Worm (Caenorhabditis elegans) whole organism, mixed stage, embryonic: ENCODE data around the gene cht-6.

Source experiments
- bed-3 ChIP-seq: fragments of 200-800 bp; sonication (Bioruptor generic); optimal IDR thresholded peaks from 3 replicates; lab custom pipeline; 2018; ENCODE audit warnings: mild to moderate bottlenecking, missing genetic modification characterization, moderate library complexity, missing compliant biosample characterization
- ceh-43 ChIP-seq: fragments of 200-800 bp; sonication (Bioruptor generic); optimal IDR thresholded peaks from 2 replicates; lab custom pipeline; 2018; ENCODE audit warnings: mild to moderate bottlenecking, missing genetic modification characterization, moderate library complexity, missing compliant biosample characterization
- ces-1 ChIP-seq: fragments of 150-350 bp; optimal IDR thresholded peaks from 2 replicates; lab custom pipeline; 2014; ENCODE audit warnings: missing biosample characterization, missing genetic modification reagents, missing genetic modification characterization
- elt-3 ChIP-seq: fragments of 150-350 bp; optimal IDR thresholded peaks from 2 replicates; lab custom pipeline; 2014; ENCODE audit warnings: missing biosample characterization, missing genetic modification characterization
- ham-2 ChIP-seq: fragments of 200-800 bp; sonication (Bioruptor generic); optimal IDR thresholded peaks from 2 replicates; lab custom pipeline; 2018; ENCODE audit warnings: mild to moderate bottlenecking, missing genetic modification characterization, missing compliant biosample characterization
- lin-32 ChIP-seq: fragments of 200-800 bp; sonication (Bioruptor generic); optimal IDR thresholded peaks from 2 replicates; lab custom pipeline; 2018; ENCODE audit warnings: mild to moderate bottlenecking, missing genetic modification characterization, missing compliant biosample characterization
- nhr-237 ChIP-seq: fragments of 150-350 bp; optimal IDR thresholded peaks from 2 replicates; lab custom pipeline; 2014; ENCODE audit warnings: missing biosample characterization, missing genetic modification characterization
- snpc-4 ChIP-seq: fragments of 150-350 bp; optimal IDR thresholded peaks from 2 replicates; lab custom pipeline; 2014; ENCODE audit warnings: missing biosample characterization, missing genetic modification characterization
- unc-39 ChIP-seq: fragments of 150-350 bp; optimal IDR thresholded peaks from 2 replicates; lab custom pipeline; 2014; ENCODE audit warnings: missing biosample characterization, missing genetic modification characterization

ce11 chrV:6464238-6464637, 49.4 kb downstream of the cht-6 start:
- TF ChIP-seq lin-32 (GFP tag; lab: Kevin White, UChicago): no peak
- no peak for TF ChIP-seq ham-2 (GFP tag; lab: Kevin White, UChicago)
- no peak for TF ChIP-seq snpc-4
- no peak for TF ChIP-seq ceh-43 (GFP tag; lab: Kevin White, UChicago)
- TF ChIP-seq unc-39 (tag; lab: Kevin White, UChicago): no peak
- TF ChIP-seq elt-3 (tag; lab: Kevin White, UChicago): no peak
- TF ChIP-seq ces-1: no peak
- TF ChIP-seq bed-3 (GFP tag; lab: Kevin White, UChicago): no peak
- TF ChIP-seq nhr-237: no peak
